Fruit fly (Drosophila melanogaster) whole organism, prepupa: ENCODE data around the gene Lcp65Ab2.

Source experiments
- Blimp-1 ChIP-seq: fragments of 200-800 bp; sonication (Bioruptor generic); optimal IDR thresholded peaks from 3 replicates; lab custom pipeline; 2017; ENCODE audit warnings: missing biosample characterization, missing genetic modification characterization, mild to moderate bottlenecking, moderate library complexity, missing genetic modification reagents
- CG10631 ChIP-seq: fragments of 200-800 bp; sonication (Bioruptor generic); optimal IDR thresholded peaks from 2 replicates; lab custom pipeline; 2016; ENCODE audit warnings: missing biosample characterization, missing genetic modification characterization
- CG1621 ChIP-seq: fragments of 200-800 bp; sonication (Bioruptor generic); optimal IDR thresholded peaks from 3 replicates; lab custom pipeline; 2018; ENCODE audit warnings: missing biosample characterization, mild to moderate bottlenecking, missing genetic modification characterization
- CG16779 ChIP-seq: fragments of 200-800 bp; sonication (Bioruptor generic); optimal IDR thresholded peaks from 3 replicates; lab custom pipeline; 2017; ENCODE audit warnings: missing biosample characterization, mild to moderate bottlenecking, missing genetic modification characterization
- CG34406 ChIP-seq: fragments of 200-800 bp; sonication (Bioruptor generic); optimal IDR thresholded peaks from 3 replicates; lab custom pipeline; 2016; ENCODE audit warnings: missing biosample characterization, missing genetic modification characterization
- CG7368 ChIP-seq: fragments of 200-800 bp; sonication (Bioruptor generic); optimal IDR thresholded peaks from 3 replicates; lab custom pipeline; 2016; ENCODE audit warnings: missing biosample characterization, missing genetic modification characterization
- Eip93F ChIP-seq: fragments of 200-800 bp; sonication (Bioruptor generic); optimal IDR thresholded peaks from 2 replicates; lab custom pipeline; 2016; ENCODE audit warnings: missing biosample characterization, mild to moderate bottlenecking, missing genetic modification characterization
- Ets96B ChIP-seq: fragments of 200-800 bp; optimal IDR thresholded peaks from 2 replicates; lab custom pipeline; 2019; ENCODE audit warnings: missing biosample characterization, mild to moderate bottlenecking, missing genetic modification characterization, moderate library complexity
- Hr38 ChIP-seq: sonication (Bioruptor generic); optimal IDR thresholded peaks from 2 replicates; lab custom pipeline; 2016; ENCODE audit warnings: missing biosample characterization, missing genetic modification characterization
- Smox ChIP-seq: fragments of 200-800 bp; sonication (Bioruptor generic); optimal IDR thresholded peaks from 3 replicates; lab custom pipeline; 2016; ENCODE audit warnings: missing biosample characterization, missing genetic modification characterization
- cyc ChIP-seq: fragments of 200-800 bp; sonication (Bioruptor generic); optimal IDR thresholded peaks from 3 replicates; lab custom pipeline; 2016; ENCODE audit warnings: missing biosample characterization, missing genetic modification characterization
- esn ChIP-seq: fragments of 200-800 bp; sonication (Bioruptor generic); optimal IDR thresholded peaks from 2 replicates; lab custom pipeline; 2016; ENCODE audit warnings: missing biosample characterization, mild to moderate bottlenecking, missing genetic modification characterization, moderate library complexity
- pdm3 ChIP-seq: fragments of 200-800 bp; sonication (Bioruptor generic); optimal IDR thresholded peaks from 3 replicates; lab custom pipeline; 2016; ENCODE audit warnings: missing biosample characterization, missing genetic modification characterization
- svp ChIP-seq: fragments of 200-800 bp; sonication (Bioruptor generic); peaks from one replicate; lab custom pipeline; 2016; ENCODE audit warnings: missing biosample characterization, missing genetic modification characterization

- no peak for TF ChIP-seq Eip93F (GFP tag; lab: Kevin White, UChicago)
- TF ChIP-seq svp = peak; percentile 89
- no peak for TF ChIP-seq Smox
- TF ChIP-seq Hr38 (GFP tag; lab: Kevin White, UChicago) = no peak
- TF ChIP-seq CG16779 (tag; lab: Kevin White, UChicago) = no peak
- TF ChIP-seq CG10631 (GFP tag; lab: Kevin White, UChicago) = peak; percentile 58
- peak; percentile 38 for TF ChIP-seq CG34406 (GFP tag; lab: Kevin White, UChicago)
- TF ChIP-seq CG7368 = no peak
- peak; percentile 67 for TF ChIP-seq esn (GFP tag; lab: Kevin White, UChicago)
- TF ChIP-seq Ets96B (tag; lab: Kevin White, UChicago) = peak; percentile 11
- TF ChIP-seq cyc = peak; percentile 46
- no peak for TF ChIP-seq Blimp-1 (GFP tag; lab: Kevin White, UChicago)
- peak; percentile 21 for TF ChIP-seq CG1621 (tag; lab: Kevin White, UChicago)
- TF ChIP-seq pdm3 (GFP tag; lab: Kevin White, UChicago) = peak; percentile 69
Measured at dm6 chr3L:6188995-6189927, 42.8 kb downstream of the Lcp65Ab2 start, which contains the start of the genes D19A and CG7386.
